Worm (Caenorhabditis elegans): ENCODE results near the gene T25B2.3.

T25B2.3 gene

ce11 chrX:6187848-6188247 is 11.9 kb downstream of the T25B2.3 start, which contains the start of gene T13C5.10:
TSS of gene T13C5.10 (plus strand) at chrX:6188148.
- TF ChIP-seq dmd-8 (GFP tag; IDR thresholded peaks at IDR 0.05) (no peak), T26A8.4 (GFP tag; IDR thresholded peaks at IDR 0.05) (no peak), pqm-1 (tag; optimal IDR thresholded peaks at IDR 0.05) (no peak), nhr-76 (tag; optimal IDR thresholded peaks at IDR 0.05) (no peak), F26F4.8 (GFP tag; conservative IDR thresholded peaks at IDR 0.05) (no peak), lin-38 (GFP tag; IDR thresholded peaks at IDR 0.05) (no peak), sdz-12 (GFP tag; optimal IDR thresholded peaks at IDR 0.05) (no peak), nhr-41 (GFP tag; IDR thresholded peaks at IDR 0.05) (no peak), hlh-11 (tag; optimal IDR thresholded peaks at IDR 0.05) (no peak), madf-9 (GFP tag; conservative IDR thresholded peaks at IDR 0.05) (no peak), nhr-25 (tag; optimal IDR thresholded peaks at IDR 0.05; ENCODE audit: borderline replicate concordance, insufficient read depth) (no peak), ZK337.2 (GFP tag; IDR thresholded peaks at IDR 0.05) (no peak), lin-39 (tag; optimal IDR thresholded peaks at IDR 0.05) (no peak)

- TF ChIP-seq Y75B8A.6 (GFP tag; IDR thresholded peaks at IDR 0.05), result no peak
- no peak for TF ChIP-seq nhr-28 (tag; optimal IDR thresholded peaks at IDR 0.05)
- TF ChIP-seq ZK337.2 (GFP tag; IDR thresholded peaks at IDR 0.05), result no peak
- TF ChIP-seq daf-19 (GFP tag; conservative IDR thresholded peaks at IDR 0.05), result no peak
- no peak for TF ChIP-seq T26A8.4 (GFP tag; IDR thresholded peaks at IDR 0.05)
- no peak for TF ChIP-seq Y48G9A.11 (GFP tag; IDR thresholded peaks at IDR 0.05)
- TF ChIP-seq php-3 (GFP tag; IDR thresholded peaks at IDR 0.05), result no peak
- no peak for TF ChIP-seq lin-39 (tag; optimal IDR thresholded peaks at IDR 0.05)
- TF ChIP-seq D1046.2 (GFP tag; IDR thresholded peaks at IDR 0.05), result no peak
- no peak for TF ChIP-seq madf-5 (GFP tag; IDR thresholded peaks at IDR 0.05)
- TF ChIP-seq hlh-30 (tag; optimal IDR thresholded peaks at IDR 0.05; ENCODE audit: insufficient read depth), result no peak
- no peak for TF ChIP-seq nhr-25 (tag; optimal IDR thresholded peaks at IDR 0.05; ENCODE audit: borderline replicate concordance, insufficient read depth)
- TF ChIP-seq zip-11 (GFP tag; IDR thresholded peaks at IDR 0.05), result no peak
- TF ChIP-seq fkh-10 (GFP tag; optimal IDR thresholded peaks at IDR 0.05), result no peak
- TF ChIP-seq skn-1 (tag; optimal IDR thresholded peaks at IDR 0.05), result no peak
- no peak for TF ChIP-seq lin-13 (GFP tag; optimal IDR thresholded peaks at IDR 0.05)
- TF ChIP-seq unc-39 (tag; optimal IDR thresholded peaks at IDR 0.05), result no peak
- TF ChIP-seq spr-1 (tag; optimal IDR thresholded peaks at IDR 0.05), result no peak
- no peak for TF ChIP-seq rbr-2 (tag; optimal IDR thresholded peaks at IDR 0.05)
These were observed 14.0 kb downstream of the T25B2.3 start, which contains the start of gene T13C5.9 for ce11 chrX:6189955-6190354. TSS of gene T13C5.9 (plus strand) at chrX:6190255.

- TF ChIP-seq php-3 (GFP tag; IDR thresholded peaks at IDR 0.05) (no peak), mxl-3 (GFP tag; optimal IDR thresholded peaks at IDR 0.05) (no peak), daf-16 (GFP tag; optimal IDR thresholded peaks at IDR 0.05) (no peak), daf-16 (tag; optimal IDR thresholded peaks at IDR 0.05) (no peak), ceh-62 (tag; optimal IDR thresholded peaks at IDR 0.05) (no peak), pha-4 (GFP tag; IDR thresholded peaks at IDR 0.05) (no peak), pha-4 (tag; optimal IDR thresholded peaks at IDR 0.05) (no peak), gei-8 (GFP tag; optimal IDR thresholded peaks at IDR 0.05) (no peak), ces-1 (GFP tag; optimal IDR thresholded peaks at IDR 0.05) (no peak), attf-4 (tag; optimal IDR thresholded peaks at IDR 0.05) (no peak), ctbp-1 (GFP tag; IDR thresholded peaks at IDR 0.05) (no peak), sdz-12 (GFP tag; optimal IDR thresholded peaks at IDR 0.05) (no peak), ceh-32 (tag; optimal IDR thresholded peaks at IDR 0.05; ENCODE audit: poor library complexity) (no peak), set-16 (GFP tag; IDR thresholded peaks at IDR 0.05) (no peak), lim-7 (GFP tag; IDR thresholded peaks at IDR 0.05) (no peak), ZK337.2 (GFP tag; IDR thresholded peaks at IDR 0.05) (no peak), ztf-11 (tag; optimal IDR thresholded peaks at IDR 0.05) (no peak), daf-19 (GFP tag; conservative IDR thresholded peaks at IDR 0.05) (no peak), mxl-2 (GFP tag; conservative IDR thresholded peaks at IDR 0.05) (no peak), nhr-237 (tag; optimal IDR thresholded peaks at IDR 0.05) (no peak)
These were observed 18.3 kb downstream of the T25B2.3 start, which contains the start of gene ceh-54 for ce11 chrX:6194191-6194724. TSS of gene ceh-54 (minus strand) at chrX:6194241.

All from whole organism, L4 larva.